Fruit fly (Drosophila melanogaster) whole organism, embryonic: ENCODE data around the gene CG13924.

ENCODE experiments used
- Adf1 ChIP-seq: fragments of 200-800 bp; sonication (Bioruptor generic); IDR thresholded peaks from 2 replicates; pipeline ENCODE4 v1.3.6; 2022; ENCODE audit warnings: missing biosample characterization, missing genetic modification characterization
- Bgb ChIP-seq: fragments of 200-800 bp; sonication (Bioruptor generic); IDR thresholded peaks from 2 replicates; pipeline ENCODE4 v1.3.6; 2022; ENCODE audit warnings: missing biosample characterization, missing genetic modification characterization; ENCODE audit not compliant: partially characterized antibody
- C15 ChIP-seq: fragments of 200-800 bp; sonication (Bioruptor generic); IDR thresholded peaks from 3 replicates; pipeline ENCODE4 v1.3.6; 2022; ENCODE audit warnings: missing biosample characterization, missing genetic modification characterization
- CG10274 ChIP-seq: fragments of 200-800 bp; sonication (Bioruptor generic); optimal IDR thresholded peaks from 3 replicates; lab custom pipeline; 2017; ENCODE audit warnings: missing biosample characterization, mild to moderate bottlenecking, missing genetic modification characterization
- CG1529 ChIP-seq: fragments of 200-800 bp; sonication (Bioruptor generic); optimal IDR thresholded peaks from 3 replicates; lab custom pipeline; 2018; ENCODE audit warnings: missing biosample characterization, missing genetic modification characterization
- CG17186 ChIP-seq: fragments of 200-800 bp; sonication (Bioruptor generic); optimal IDR thresholded peaks from 3 replicates; lab custom pipeline; 2017; ENCODE audit warnings: missing biosample characterization, missing genetic modification reagents, missing genetic modification characterization
- CG31441 ChIP-seq: fragments of 200-800 bp; sonication (Bioruptor generic); IDR thresholded peaks from 2 replicates; pipeline ENCODE4 v1.3.6; 2022; ENCODE audit warnings: missing biosample characterization, missing genetic modification characterization
- CG3281 ChIP-seq: fragments of 200-800 bp; sonication (Bioruptor generic); optimal IDR thresholded peaks from 3 replicates; lab custom pipeline; 2017; ENCODE audit warnings: missing biosample characterization, mild to moderate bottlenecking, missing genetic modification characterization
- CG4820 ChIP-seq: fragments of 200-800 bp; sonication (Bioruptor generic); optimal IDR thresholded peaks from 3 replicates; lab custom pipeline; 2016; ENCODE audit warnings: missing biosample characterization, missing genetic modification characterization
- CG4854 ChIP-seq: fragments of 200-800 bp; sonication (Bioruptor generic); optimal IDR thresholded peaks from 2 replicates; lab custom pipeline; 2016; ENCODE audit warnings: missing biosample characterization, missing genetic modification characterization, inconsistent platforms
- CG5953 ChIP-seq: fragments of 200-800 bp; sonication (Bioruptor generic); IDR thresholded peaks from 2 replicates; pipeline ENCODE4 v1.3.6; 2022; ENCODE audit warnings: missing biosample characterization, missing genetic modification characterization
- CG7372 ChIP-seq: fragments of 200-800 bp; sonication (Bioruptor generic); IDR thresholded peaks from 2 replicates; pipeline ENCODE4 v1.3.6; 2022; ENCODE audit warnings: missing biosample characterization, missing genetic modification characterization
- CG8388 ChIP-seq: fragments of 200-800 bp; sonication (Bioruptor generic); optimal IDR thresholded peaks from 2 replicates; lab custom pipeline; 2019; ENCODE audit warnings: missing biosample characterization, mild to moderate bottlenecking, missing genetic modification characterization, moderate library complexity
- CG8944 ChIP-seq: fragments of 200-800 bp; sonication (Bioruptor generic); optimal IDR thresholded peaks from 3 replicates; lab custom pipeline; 2016; ENCODE audit warnings: missing biosample characterization, missing genetic modification characterization
- CG9797 ChIP-seq: fragments of 200-800 bp; sonication (Bioruptor generic); optimal IDR thresholded peaks from 3 replicates; lab custom pipeline; 2018; ENCODE audit warnings: missing biosample characterization, mild to moderate bottlenecking, missing genetic modification characterization
- CrebB ChIP-seq: fragments of 200-800 bp; sonication (Bioruptor generic); optimal IDR thresholded peaks from 3 replicates; lab custom pipeline; 2018; ENCODE audit warnings: missing biosample characterization, mild to moderate bottlenecking, missing genetic modification characterization
- Deaf1 ChIP-seq: fragments of 200-800 bp; optimal IDR thresholded peaks from 3 replicates; lab custom pipeline; 2019; ENCODE audit warnings: missing biosample characterization, mild to moderate bottlenecking, missing genetic modification characterization, moderate library complexity
- Drgx ChIP-seq: fragments of 200-800 bp; sonication (Bioruptor generic); IDR thresholded peaks from 2 replicates; pipeline ENCODE4 v1.3.6; 2022; ENCODE audit warnings: missing biosample characterization, missing genetic modification characterization
- HmgD ChIP-seq: fragments of 200-800 bp; sonication (Bioruptor generic); optimal IDR thresholded peaks from 3 replicates; lab custom pipeline; 2016; ENCODE audit warnings: missing biosample characterization, missing genetic modification characterization
- Hr78 ChIP-seq, 2 experiments: fragments of 200-800 bp in 1 of 2; fragments of >200 bp in 1 of 2; sonication (Bioruptor generic) in 1 of 2; optimal IDR thresholded peaks; 2 replicates each; lab custom pipeline; 2017 to 2019; ENCODE audit warnings: missing biosample characterization in 2 of 2, missing genetic modification characterization in 2 of 2, mild to moderate bottlenecking in 1 of 2, moderate library complexity in 1 of 2
- MESR4 ChIP-seq: fragments of 200-800 bp; sonication (Bioruptor generic); optimal IDR thresholded peaks from 2 replicates; lab custom pipeline; 2018; ENCODE audit warnings: missing biosample characterization, mild to moderate bottlenecking, missing genetic modification characterization, moderate library complexity
- NC2β ChIP-seq: fragments of 200-800 bp; sonication (Bioruptor generic); optimal IDR thresholded peaks from 2 replicates; lab custom pipeline; 2016; ENCODE audit warnings: missing biosample characterization, missing genetic modification characterization
- Sox100B ChIP-seq: fragments of 200-800 bp; sonication (Bioruptor generic); optimal IDR thresholded peaks from 3 replicates; lab custom pipeline; 2018; ENCODE audit warnings: missing biosample characterization, mild to moderate bottlenecking, missing genetic modification characterization
- lmd ChIP-seq: fragments of 200-800 bp; sonication (Bioruptor generic); IDR thresholded peaks from 2 replicates; pipeline ENCODE4 v1.3.6; 2022; ENCODE audit warnings: missing biosample characterization, missing genetic modification characterization
- prd ChIP-seq, 3 experiments: fragments of >200 bp in 2 of 3; fragments of 200-800 bp in 1 of 3; sonication (Bioruptor generic) in 1 of 3; optimal IDR thresholded peaks in 2 of 3; IDR thresholded peaks in 1 of 3; 2 replicates in 2 of 3; 3 replicates in 1 of 3; pipeline versions ENCODE4 v1.3.6 to Lab custom; 2017 to 2022; ENCODE audit warnings: missing biosample characterization in 1 of 3, missing genetic modification characterization in 1 of 3
- slbo ChIP-seq: fragments of 200-800 bp; sonication (Bioruptor generic); IDR thresholded peaks from 2 replicates; pipeline ENCODE4 v1.3.6; 2022; ENCODE audit warnings: missing biosample characterization, missing genetic modification characterization
- slp2 ChIP-seq: fragments of 200-800 bp; sonication (Bioruptor generic); optimal IDR thresholded peaks from 2 replicates; lab custom pipeline; 2016; ENCODE audit warnings: missing biosample characterization, missing genetic modification characterization
- ssp ChIP-seq: fragments of 200-800 bp; sonication (Bioruptor generic); IDR thresholded peaks from 2 replicates; pipeline ENCODE4 v1.3.6; 2022; ENCODE audit warnings: missing biosample characterization, missing genetic modification characterization
- wdn ChIP-seq: fragments of 200-800 bp; sonication (Bioruptor generic); IDR thresholded peaks from 2 replicates; pipeline ENCODE4 v1.3.6; 2022; ENCODE audit warnings: missing biosample characterization, missing genetic modification characterization

The CG13924 gene

DNA sequence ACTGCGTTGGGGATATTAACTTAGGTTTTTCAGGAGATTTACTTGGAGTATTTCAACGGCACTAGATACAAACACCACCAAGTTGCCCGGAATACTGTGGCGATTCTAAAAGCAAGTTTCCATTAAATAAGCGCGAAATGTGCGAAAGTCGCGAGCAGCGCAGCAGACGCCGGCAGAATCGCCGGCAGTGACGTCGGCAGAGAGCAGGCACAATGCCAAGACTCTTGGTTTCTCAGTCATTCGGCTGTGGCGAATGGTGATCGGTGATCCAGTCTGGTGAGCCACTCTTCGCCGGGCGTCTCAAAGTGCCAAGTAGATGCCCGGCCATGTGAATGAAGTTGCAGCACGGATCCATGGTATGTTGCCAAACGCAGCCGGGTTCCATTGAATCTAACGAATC is 34.8 kb upstream of the CG13924 start, which contains the start of gene Cpr62Bb:
Gene Cpr62Bb (minus strand): TSS at position 101 of the 400 bp plus-strand sequence.
- TF ChIP-seq Sox100B, result no peak
- peak; percentile 10; the same call in 1 of the 2 replicates for TF ChIP-seq Adf1 (GFP tag; lab: Robert Waterston, UW)

- TF ChIP-seq CG1529 (GFP tag; lab: Kevin White, UChicago) (no peak), wdn (GFP tag; lab: Robert Waterston, UW) (no peak), Deaf1 (tag; lab: Kevin White, UChicago) (peak; percentile 80)
Observed at dm6 chr3L:1841984-1842383, 27.8 kb upstream of the CG13924 start, which contains the start of gene Cpr62Bc. Gene Cpr62Bc (minus strand): TSS chr3L:1842084.

DNA sequence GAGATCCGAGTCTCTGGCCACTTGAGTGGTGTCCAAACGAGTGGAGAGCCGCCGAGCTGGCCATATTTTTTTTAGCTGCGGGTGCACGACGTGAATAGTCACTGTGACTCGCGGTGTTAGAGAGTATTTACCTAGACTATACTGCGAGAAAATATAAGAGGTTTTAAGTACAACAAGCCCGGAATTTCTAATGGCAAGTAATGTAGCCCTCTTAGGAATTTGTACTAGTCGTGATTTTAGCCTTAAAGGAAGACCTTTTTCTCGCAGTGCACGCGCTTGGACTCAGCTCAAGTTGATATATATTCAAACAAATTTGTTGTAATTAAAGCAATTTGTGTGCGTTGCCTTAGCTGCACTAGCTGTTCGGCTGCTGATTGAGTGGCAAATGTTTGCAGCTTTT is 25.2 kb upstream of the CG13924 start:
- TF ChIP-seq Drgx (GFP tag; lab: Robert Waterston, UW), result peak; percentile 86
- TF ChIP-seq CG8944 (GFP tag; lab: Kevin White, UChicago), result no peak
- TF ChIP-seq slbo (GFP tag; lab: Robert Waterston, UW), result 0 out of 2 replicates have a peak, but pooled peaks have one; percentile 14
- no peak for TF ChIP-seq prd (optimal IDR thresholded peaks at IDR 0.05; lab: Kevin White, UChicago)
- 0 out of 3 replicates have a peak, but pooled peaks have one; percentile 8 for TF ChIP-seq prd (GFP tag; IDR thresholded peaks at IDR 0.05; lab: Robert Waterston, UW)
- no peak for TF ChIP-seq CG9797 (GFP tag; lab: Kevin White, UChicago)
- no peak for TF ChIP-seq CG7372

DNA sequence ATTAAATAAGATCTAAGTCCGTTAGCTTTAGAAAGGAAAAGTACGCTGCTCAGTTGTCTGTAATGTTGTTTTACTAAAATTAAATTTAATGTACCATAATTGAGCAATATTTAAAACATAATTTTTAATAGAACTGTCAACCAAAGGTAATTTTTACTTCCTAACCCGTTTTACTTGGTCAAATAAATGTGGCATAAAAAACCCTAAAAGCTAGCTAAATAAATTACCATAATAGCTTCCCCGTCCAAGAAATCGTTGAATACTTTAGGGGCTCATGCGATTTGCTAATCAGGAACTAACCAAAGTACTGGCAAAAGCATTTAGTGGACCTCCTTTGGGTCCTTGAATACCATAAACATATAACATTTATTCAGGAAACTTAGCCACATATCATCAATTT is 19.3 kb upstream of the CG13924 start:
- no peak for TF ChIP-seq MESR4
- peak; percentile 18; the same call in 1 of the 2 replicates for TF ChIP-seq Bgb (GFP tag; lab: Robert Waterston, UW)
- no peak for TF ChIP-seq CG3281
- no peak for TF ChIP-seq CG4820

- TF ChIP-seq CG5953 (GFP tag; lab: Robert Waterston, UW) (no peak), NC2β (GFP tag; lab: Kevin White, UChicago) (no peak), slp2 (no peak), CG17186 (GFP tag; lab: Kevin White, UChicago) (no peak), CG8388 (GFP tag; lab: Kevin White, UChicago) (no peak), HmgD (GFP tag; lab: Kevin White, UChicago) (no peak), CG8944 (GFP tag; lab: Kevin White, UChicago) (no peak), slbo (GFP tag; lab: Robert Waterston, UW) (no peak), CG31441 (GFP tag; lab: Robert Waterston, UW) (no peak), Drgx (GFP tag; lab: Robert Waterston, UW) (no peak), ssp (GFP tag; lab: Robert Waterston, UW) (no peak), CG4854 (GFP tag; lab: Kevin White, UChicago) (no peak), lmd (GFP tag; lab: Robert Waterston, UW) (no peak), CG3281 (no peak), C15 (GFP tag; lab: Robert Waterston, UW) (no peak)
Observed at dm6 chr3L:1853277-1853676, 16.5 kb upstream of the CG13924 start.

DNA sequence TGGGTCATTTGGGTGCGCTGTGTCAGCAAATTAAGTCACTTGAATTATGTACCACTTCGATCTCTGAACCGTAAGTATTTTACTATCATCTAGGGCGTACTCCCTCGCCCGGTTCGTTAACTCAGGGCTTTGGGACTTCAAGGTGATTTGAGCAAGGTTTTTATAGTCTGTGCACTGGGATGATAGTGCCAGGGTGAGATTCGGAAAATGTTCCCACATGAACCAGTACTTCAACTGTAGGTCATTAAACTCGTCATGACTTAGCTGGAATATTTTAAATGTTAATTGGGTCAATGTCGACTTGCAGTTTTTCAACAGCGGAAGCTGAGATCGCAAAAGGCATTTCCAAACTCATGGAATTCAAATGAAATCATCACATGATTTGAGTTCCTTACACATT is 14.3 kb upstream of the CG13924 start, which contains the start of gene CNMa:
Gene CNMa (minus strand): TSS at position 101 of the 400 bp plus-strand sequence.
- TF ChIP-seq CG10274 (GFP tag; lab: Kevin White, UChicago) (peak; percentile 21), Hr78 (GFP tag; optimal IDR thresholded peaks at IDR 0.05; lab: Kevin White, UChicago) (peak in 1 of 2 experiments; percentile 35), CrebB (no peak)
